Worm (Caenorhabditis elegans) whole organism, young adult: Measurements from ENCODE around the gene hel-1.

Experiments
- F22D6.2 ChIP-seq: sonication (generic microtip); optimal IDR thresholded peaks from 2 replicates; lab custom pipeline; 2016; ENCODE audit warnings: mild to moderate bottlenecking, missing genetic modification characterization, missing compliant biosample characterization
- ama-1 ChIP-seq, 3 experiments: fragments of 150-350 bp in 1 of 3; sonication (generic microtip) in 2 of 3; optimal IDR thresholded peaks; 2 replicates each; lab custom pipeline; 2014 to 2018; ENCODE audit warnings: missing biosample characterization in 2 of 3, missing genetic modification characterization in 2 of 3, missing genetic modification reagents in 2 of 3
- egl-44 ChIP-seq: fragments of 200-800 bp; sonication (Bioruptor generic); IDR thresholded peaks from 2 replicates; pipeline ENCODE4 v1.3.6; 2022; ENCODE audit warnings: missing genetic modification reagents, missing genetic modification characterization, missing compliant biosample characterization
- let-526 ChIP-seq: fragments of 200-800 bp; sonication (Bioruptor generic); IDR thresholded peaks from 2 replicates; pipeline ENCODE4 v1.3.6; 2022; ENCODE audit warnings: missing genetic modification reagents, missing genetic modification characterization, missing compliant biosample characterization
- mel-28 ChIP-seq: sonication (generic microtip); optimal IDR thresholded peaks from 2 replicates; lab custom pipeline; 2016; ENCODE audit warnings: borderline replicate concordance, mild to moderate bottlenecking, missing genetic modification characterization, missing compliant biosample characterization
- pha-4 ChIP-seq: fragments of 150-350 bp; sonication (generic microtip); optimal IDR thresholded peaks from 2 replicates; lab custom pipeline; 2014; ENCODE audit warnings: missing biosample characterization, missing genetic modification reagents, missing genetic modification characterization
- rcor-1 ChIP-seq: fragments of 200-800 bp; sonication (Bioruptor generic); IDR thresholded peaks from 2 replicates; pipeline ENCODE4 v1.3.6; 2022; ENCODE audit warnings: missing genetic modification reagents, missing genetic modification characterization, missing compliant biosample characterization
- snpc-4 ChIP-seq, 5 experiments: fragments of 150-350 bp in 1 of 5; sonication (generic microtip) in 4 of 5; optimal IDR thresholded peaks; 2 replicates each; lab custom pipeline; 2014 to 2018; ENCODE audit warnings: missing genetic modification characterization in 5 of 5, missing biosample characterization in 3 of 5, antibody characterized with exemption in 2 of 5, mild to moderate bottlenecking in 2 of 5, missing compliant biosample characterization in 2 of 5, missing genotype in 2 of 5, moderate library complexity in 2 of 5, missing genetic modification reagents in 1 of 5
- unc-130 ChIP-seq: sonication (generic microtip); optimal IDR thresholded peaks from 2 replicates; lab custom pipeline; 2016; ENCODE audit warnings: missing genetic modification reagents, missing genetic modification characterization, missing compliant biosample characterization

ce11 chrII:8345613-8346012, 16.9 kb upstream of the hel-1 start:
- TF ChIP-seq unc-130 (no peak), rcor-1 (no peak), ama-1 (optimal IDR thresholded peaks at IDR 0.05; lab: Kevin White, UChicago) (no peak), ama-1 (GFP tag; optimal IDR thresholded peaks at IDR 0.05; lab: Kevin White, UChicago) (no peak), F22D6.2 (tag; lab: Kevin White, UChicago) (no peak), egl-44 (GFP tag; lab: Robert Waterston, UW) (no peak), pha-4 (tag; lab: Kevin White, UChicago) (no peak), let-526 (GFP tag; lab: Robert Waterston, UW) (no peak), snpc-4 (GFP tag; optimal IDR thresholded peaks at IDR 0.05; lab: Kevin White, UChicago) (no peak), snpc-4 (tag; optimal IDR thresholded peaks at IDR 0.05; lab: Kevin White, UChicago) (no peak), mel-28 (tag; lab: Kevin White, UChicago) (no peak)
